Worm (Caenorhabditis elegans): ENCODE data around the gene Y37E11B.1.

Gene Y37E11B.1

ce11 chrIV:3611845-3612244 is 32.4 kb downstream of the Y37E11B.1 start (continued):
- TF ChIP-seq nhr-77 (tag; optimal IDR thresholded peaks at IDR 0.05) (no peak), vab-15 (tag; optimal IDR thresholded peaks at IDR 0.05) (no peak), alr-1 (tag; optimal IDR thresholded peaks at IDR 0.05; ENCODE audit: borderline replicate concordance) (no peak), C16A3.4 (tag; optimal IDR thresholded peaks at IDR 0.05) (no peak), nhr-84 (tag; optimal IDR thresholded peaks at IDR 0.05) (no peak)

- TF ChIP-seq blmp-1 (tag; optimal IDR thresholded peaks at IDR 0.05) (no peak), nhr-12 (tag; optimal IDR thresholded peaks at IDR 0.05) (no peak), alr-1 (tag; optimal IDR thresholded peaks at IDR 0.05; ENCODE audit: borderline replicate concordance) (no peak), zag-1 (tag; optimal IDR thresholded peaks at IDR 0.05) (no peak), nhr-85 (tag) (no peak), hlh-4 (tag; optimal IDR thresholded peaks at IDR 0.05) (no peak), lin-14 (GFP tag; optimal IDR thresholded peaks at IDR 0.05) (no peak), ceh-82 (tag; optimal IDR thresholded peaks at IDR 0.05) (no peak), pax-3 (tag; optimal IDR thresholded peaks at IDR 0.05) (peak; percentile 11), C34B4.2 (tag; optimal IDR thresholded peaks at IDR 0.05) (no peak), lir-3 (tag; optimal IDR thresholded peaks at IDR 0.05; ENCODE audit: poor library complexity) (no peak), elt-2 (tag; optimal IDR thresholded peaks at IDR 0.05) (peak; percentile 76), mep-1 (tag; optimal IDR thresholded peaks at IDR 0.05) (no peak), efl-1 (optimal IDR thresholded peaks at IDR 0.05) (no peak), efl-1 (GFP tag; optimal IDR thresholded peaks at IDR 0.05 in 1 of 2) (peak in 1 of 2 experiments; percentile 15), unc-86 (tag; optimal IDR thresholded peaks at IDR 0.05) (no peak), nhr-84 (tag; optimal IDR thresholded peaks at IDR 0.05) (no peak), elt-3 (tag; optimal IDR thresholded peaks at IDR 0.05) (no peak)
These were observed 33.7 kb downstream of the Y37E11B.1 start, which contains the start of gene ltah-1.2 for ce11 chrIV:3613022-3613605. Gene ltah-1.2, minus strand, starts transcription at chrIV:3613072.

DNA sequence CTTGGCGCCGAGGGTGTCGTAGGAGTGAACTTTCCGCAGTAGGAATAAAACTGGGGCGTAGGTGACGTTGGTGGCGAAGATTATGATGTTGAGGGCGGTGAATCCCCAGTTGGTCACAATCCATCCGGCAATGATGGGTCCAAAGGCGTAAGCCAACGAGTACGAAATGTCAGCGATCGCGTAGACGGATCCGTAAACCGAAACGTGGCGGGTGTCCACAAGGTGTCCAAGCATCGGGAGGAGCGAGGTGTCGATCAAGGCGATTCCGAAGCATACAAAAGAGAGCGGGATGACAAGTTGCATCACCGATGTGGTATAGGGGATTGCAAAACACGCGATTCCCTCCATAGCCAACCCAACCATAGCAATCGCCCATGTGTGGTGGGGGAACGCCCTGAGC is 39.3 kb downstream of the Y37E11B.1 start:
- TF ChIP-seq mab-9 (GFP tag; IDR thresholded peaks at IDR 0.05) = no peak
- no peak for TF ChIP-seq efl-1 (optimal IDR thresholded peaks at IDR 0.05)
- TF ChIP-seq efl-1 (GFP tag; optimal IDR thresholded peaks at IDR 0.05 in 1 of 2) = peak in 1 of 2 experiments; percentile 53

ce11 chrIV:3621805-3622355 is 42.5 kb downstream of the Y37E11B.1 start:
- TF ChIP-seq lin-14 (GFP tag; optimal IDR thresholded peaks at IDR 0.05) (peak; percentile 38), rnt-1 (tag; optimal IDR thresholded peaks at IDR 0.05) (no peak), lin-15B (tag; optimal IDR thresholded peaks at IDR 0.05) (no peak), hlh-17 (GFP tag; optimal IDR thresholded peaks at IDR 0.05; ENCODE audit: borderline replicate concordance) (peak; percentile 64), snu-23 (GFP tag; optimal IDR thresholded peaks at IDR 0.05) (no peak), unc-30 (tag; optimal IDR thresholded peaks at IDR 0.05) (no peak), hlh-4 (tag; optimal IDR thresholded peaks at IDR 0.05) (no peak), pqm-1 (tag; optimal IDR thresholded peaks at IDR 0.05) (no peak), unc-62 (GFP tag; optimal IDR thresholded peaks at IDR 0.05) (no peak), nhr-12 (tag; optimal IDR thresholded peaks at IDR 0.05) (no peak), egl-13 (tag; optimal IDR thresholded peaks at IDR 0.05) (no peak), nhr-11 (tag; optimal IDR thresholded peaks at IDR 0.05) (no peak), ztf-11 (tag; optimal IDR thresholded peaks at IDR 0.05) (no peak), ceh-88 (GFP tag; IDR thresholded peaks at IDR 0.05) (no peak), snpc-4 (tag; optimal IDR thresholded peaks at IDR 0.05) (no peak), elt-3 (tag; optimal IDR thresholded peaks at IDR 0.05) (no peak), nhr-90 (tag; optimal IDR thresholded peaks at IDR 0.05; ENCODE audit: poor library complexity) (no peak), unc-86 (tag; optimal IDR thresholded peaks at IDR 0.05) (no peak)

All from whole organism, L1 larva.